Fruit fly (Drosophila melanogaster): ENCODE results near the gene CG32023.

The CG32023 gene

dm6 chr3L:8841757-8842156 is 37.8 kb upstream of the CG32023 start:
- TF ChIP-seq CG10631 (GFP tag; optimal IDR thresholded peaks at IDR 0.05) (peak; percentile 61), Sox14 (GFP tag; optimal IDR thresholded peaks at IDR 0.05) (peak; percentile 57), svp (GFP tag) (peak; percentile 78), ss (GFP tag; optimal IDR thresholded peaks at IDR 0.05) (no peak), Eip93F (GFP tag; optimal IDR thresholded peaks at IDR 0.05) (no peak), CG6276 (GFP tag; optimal IDR thresholded peaks at IDR 0.05) (no peak), CG10669 (GFP tag; optimal IDR thresholded peaks at IDR 0.05) (peak; percentile 59), topi (GFP tag; optimal IDR thresholded peaks at IDR 0.05) (peak; percentile 68), CG31627 (GFP tag; optimal IDR thresholded peaks at IDR 0.05) (peak; percentile 68), CG11294 (GFP tag; IDR thresholded peaks at IDR 0.05) (no peak), CG34406 (GFP tag; optimal IDR thresholded peaks at IDR 0.05) (peak; percentile 52), lz (GFP tag; optimal IDR thresholded peaks at IDR 0.05) (peak; percentile 59), CG3919 (GFP tag; optimal IDR thresholded peaks at IDR 0.05) (peak; percentile 54), eg (GFP tag; IDR thresholded peaks at IDR 0.05) (0 out of 3 replicates have a peak, but pooled peaks have one; percentile 23), Gug (GFP tag; IDR thresholded peaks at IDR 0.05) (peak; percentile 24; the same call in 1 of the 2 replicates), CG6163 (GFP tag; IDR thresholded peaks at IDR 0.05) (peak; percentile 64; the same call in 2 of the 3 replicates), Ets21C (GFP tag; optimal IDR thresholded peaks at IDR 0.05) (peak; percentile 58), CG4318 (GFP tag; optimal IDR thresholded peaks at IDR 0.05) (no peak), dsx (GFP tag; optimal IDR thresholded peaks at IDR 0.05; ENCODE audit: poor library complexity, severe bottlenecking) (peak; percentile 25), CG11762 (GFP tag; optimal IDR thresholded peaks at IDR 0.05; ENCODE audit: insufficient read depth) (peak; percentile 22), CG32006 (GFP tag; optimal IDR thresholded peaks at IDR 0.05) (peak; percentile 45), CG6792 (GFP tag; optimal IDR thresholded peaks at IDR 0.05) (peak; percentile 42), dac (GFP tag; optimal IDR thresholded peaks at IDR 0.05) (no peak), Sox15 (GFP tag; optimal IDR thresholded peaks at IDR 0.05) (peak; percentile 29), CG8319 (GFP tag; optimal IDR thresholded peaks at IDR 0.05) (peak; percentile 38), fd85E (GFP tag; optimal IDR thresholded peaks at IDR 0.05) (no peak), Sox102F (GFP tag; optimal IDR thresholded peaks at IDR 0.05) (peak; percentile 71), CG3032 (tag; optimal IDR thresholded peaks at IDR 0.05) (peak; percentile 51), CG15336 (GFP tag; IDR thresholded peaks at IDR 0.05) (no peak), CG6854 (GFP tag; optimal IDR thresholded peaks at IDR 0.05) (no peak), net (GFP tag; optimal IDR thresholded peaks at IDR 0.05) (peak; percentile 12), CG9139 (GFP tag; optimal IDR thresholded peaks at IDR 0.05) (no peak), Hr4 (GFP tag; optimal IDR thresholded peaks at IDR 0.05) (peak; percentile 26), acj6 (GFP tag; optimal IDR thresholded peaks at IDR 0.05) (peak; percentile 61), CG6808 (GFP tag; optimal IDR thresholded peaks at IDR 0.05) (peak; percentile 35), achi (GFP tag; optimal IDR thresholded peaks at IDR 0.05) (peak; percentile 52), spab (GFP tag; optimal IDR thresholded peaks at IDR 0.05) (peak; percentile 35), Met (GFP tag; optimal IDR thresholded peaks at IDR 0.05) (peak; percentile 66), Smox (GFP tag; optimal IDR thresholded peaks at IDR 0.05) (peak; percentile 56), esn (GFP tag; optimal IDR thresholded peaks at IDR 0.05) (peak; percentile 68), Ets96B (tag; optimal IDR thresholded peaks at IDR 0.05) (peak; percentile 65), OdsH (GFP tag; optimal IDR thresholded peaks at IDR 0.05) (peak; percentile 46), cyc (GFP tag; optimal IDR thresholded peaks at IDR 0.05) (peak; percentile 54), fd59A (GFP tag; optimal IDR thresholded peaks at IDR 0.05) (peak; percentile 36), CG8119 (GFP tag; IDR thresholded peaks at IDR 0.05) (peak; percentile 38; the same call in 1 of the 3 replicates), CG16779 (tag; optimal IDR thresholded peaks at IDR 0.05) (no peak), vri (GFP tag; optimal IDR thresholded peaks at IDR 0.05) (peak; percentile 18), CG8632 (GFP tag; optimal IDR thresholded peaks at IDR 0.05) (peak; percentile 17), salr (GFP tag; optimal IDR thresholded peaks at IDR 0.05) (peak in 1 of 2 experiments; percentile 25), Blimp-1 (GFP tag; optimal IDR thresholded peaks at IDR 0.05) (no peak), Eip78C (GFP tag) (peak; percentile 66), CG1621 (tag; optimal IDR thresholded peaks at IDR 0.05) (peak; percentile 5)
